Fruit fly (Drosophila melanogaster) whole organism, embryonic: ENCODE measurements around the gene SkpD.

ENCODE experiments used
- ATbp ChIP-seq: fragments of 200-800 bp; sonication (Bioruptor generic); optimal IDR thresholded peaks from 2 replicates; lab custom pipeline; 2017; ENCODE audit warnings: missing biosample characterization, mild to moderate bottlenecking, missing genetic modification characterization, missing genetic modification reagents
- Antp ChIP-seq: fragments of 200-800 bp; sonication (Bioruptor generic); optimal IDR thresholded peaks from 3 replicates; lab custom pipeline; 2016; ENCODE audit warnings: missing biosample characterization, missing genetic modification characterization
- Blimp-1 ChIP-seq: fragments of 200-800 bp; sonication (Bioruptor generic); optimal IDR thresholded peaks from 3 replicates; lab custom pipeline; 2018; ENCODE audit warnings: missing biosample characterization, missing genetic modification characterization, mild to moderate bottlenecking, moderate library complexity, missing genetic modification reagents
- CG10543 ChIP-seq: fragments of 200-800 bp; sonication (Bioruptor generic); optimal IDR thresholded peaks from 3 replicates; lab custom pipeline; 2017; ENCODE audit warnings: missing biosample characterization, mild to moderate bottlenecking, missing genetic modification characterization, moderate library complexity
- CG11247 ChIP-seq: fragments of 200-800 bp; sonication (Bioruptor generic); IDR thresholded peaks from 2 replicates; pipeline ENCODE4 v1.3.6; 2022; ENCODE audit warnings: missing biosample characterization, missing genetic modification characterization
- CG12659 ChIP-seq: fragments of 200-800 bp; sonication (Bioruptor generic); optimal IDR thresholded peaks from 3 replicates; lab custom pipeline; 2017; ENCODE audit warnings: mild to moderate bottlenecking, missing biosample characterization, missing genetic modification reagents, missing genetic modification characterization
- CG12942 ChIP-seq: fragments of 200-800 bp; sonication (Bioruptor generic); optimal IDR thresholded peaks from 3 replicates; lab custom pipeline; 2016; ENCODE audit warnings: missing biosample characterization, missing genetic modification characterization
- CG13296 ChIP-seq: fragments of 200-800 bp; sonication (Bioruptor generic); optimal IDR thresholded peaks from 3 replicates; lab custom pipeline; 2018; ENCODE audit warnings: missing biosample characterization, mild to moderate bottlenecking, missing genetic modification characterization
- CG14014 ChIP-seq: fragments of 200-800 bp; sonication (Bioruptor generic); IDR thresholded peaks from 2 replicates; pipeline ENCODE4 v1.3.6; 2022; ENCODE audit warnings: missing biosample characterization, missing genetic modification characterization
- CG14441 ChIP-seq: fragments of 200-800 bp; sonication (Bioruptor generic); IDR thresholded peaks from 2 replicates; pipeline ENCODE4 v1.3.6; 2022; ENCODE audit warnings: missing biosample characterization, missing genetic modification characterization
- CG14860 ChIP-seq: fragments of 200-800 bp; sonication (Bioruptor generic); IDR thresholded peaks from 3 replicates; pipeline ENCODE4 v1.3.6; 2022; ENCODE audit warnings: missing biosample characterization, missing genetic modification characterization; ENCODE audit not compliant: partially characterized antibody
- CG15011 ChIP-seq: fragments of 200-800 bp; sonication (Bioruptor generic); optimal IDR thresholded peaks from 3 replicates; lab custom pipeline; 2018; ENCODE audit warnings: missing biosample characterization, mild to moderate bottlenecking, missing genetic modification characterization
- CG15696 ChIP-seq: fragments of 200-800 bp; sonication (Bioruptor generic); optimal IDR thresholded peaks from 2 replicates; lab custom pipeline; 2019; ENCODE audit warnings: missing biosample characterization, mild to moderate bottlenecking, missing genetic modification characterization, moderate library complexity
- CG16813 ChIP-seq: fragments of 200-800 bp; sonication (Bioruptor generic); IDR thresholded peaks from 3 replicates; pipeline ENCODE4 v1.3.6; 2022; ENCODE audit warnings: missing biosample characterization, missing genetic modification characterization; ENCODE audit not compliant: partially characterized antibody
- CG17359 ChIP-seq: fragments of 200-800 bp; sonication (Bioruptor generic); optimal IDR thresholded peaks from 3 replicates; lab custom pipeline; 2018; ENCODE audit warnings: missing biosample characterization, mild to moderate bottlenecking, missing genetic modification characterization, moderate library complexity
- CG32532 ChIP-seq: fragments of 200-800 bp; sonication (Bioruptor generic); IDR thresholded peaks from 2 replicates; pipeline ENCODE4 v1.3.6; 2022; ENCODE audit warnings: missing biosample characterization, missing genetic modification characterization
- CG3281 ChIP-seq: fragments of 200-800 bp; sonication (Bioruptor generic); optimal IDR thresholded peaks from 3 replicates; lab custom pipeline; 2017; ENCODE audit warnings: missing biosample characterization, mild to moderate bottlenecking, missing genetic modification characterization
- CG4730 ChIP-seq: fragments of 200-800 bp; sonication (Bioruptor generic); IDR thresholded peaks from 2 replicates; pipeline ENCODE4 v1.3.6; 2022; ENCODE audit warnings: missing biosample characterization, missing genetic modification characterization
- Camta ChIP-seq: fragments of 200-800 bp; sonication (Bioruptor generic); optimal IDR thresholded peaks from 2 replicates; lab custom pipeline; 2016; ENCODE audit warnings: missing biosample characterization, missing genetic modification characterization
- Chrac-16 ChIP-seq: fragments of 200-800 bp; sonication (Bioruptor generic); optimal IDR thresholded peaks from 3 replicates; lab custom pipeline; 2016; ENCODE audit warnings: missing biosample characterization, missing genetic modification characterization
- Drgx ChIP-seq: fragments of 200-800 bp; sonication (Bioruptor generic); IDR thresholded peaks from 2 replicates; pipeline ENCODE4 v1.3.6; 2022; ENCODE audit warnings: missing biosample characterization, missing genetic modification characterization
- Ets97D ChIP-seq: fragments of 200-800 bp; sonication (Bioruptor generic); optimal IDR thresholded peaks from 3 replicates; lab custom pipeline; 2016; ENCODE audit warnings: missing biosample characterization, missing genetic modification characterization
- Gsc ChIP-seq: fragments of 200-800 bp; sonication (Bioruptor generic); IDR thresholded peaks from 2 replicates; pipeline ENCODE4 v1.3.6; 2022; ENCODE audit warnings: missing biosample characterization, missing genetic modification characterization
- Jarid2 ChIP-seq: fragments of 200-800 bp; sonication (Bioruptor generic); optimal IDR thresholded peaks from 3 replicates; lab custom pipeline; 2017; ENCODE audit warnings: mild to moderate bottlenecking, missing biosample characterization, missing genetic modification reagents, missing genetic modification characterization
- Lhr ChIP-seq: fragments of 200-800 bp; sonication (Bioruptor generic); optimal IDR thresholded peaks from 3 replicates; lab custom pipeline; 2017; ENCODE audit warnings: mild to moderate bottlenecking, missing biosample characterization, missing genetic modification reagents, missing genetic modification characterization
- Oaz ChIP-seq: fragments of 200-800 bp; sonication (Bioruptor generic); IDR thresholded peaks from 2 replicates; pipeline ENCODE4 v1.3.6; 2022; ENCODE audit warnings: missing biosample characterization, missing genetic modification characterization
- Poxn ChIP-seq: fragments of 200-800 bp; sonication (Bioruptor generic); IDR thresholded peaks from 2 replicates; pipeline ENCODE4 v1.3.6; 2022; ENCODE audit warnings: missing biosample characterization, missing genetic modification characterization
- Six4 ChIP-seq: fragments of 200-800 bp; sonication (Bioruptor generic); optimal IDR thresholded peaks from 2 replicates; lab custom pipeline; 2016; ENCODE audit warnings: missing biosample characterization, missing genetic modification characterization
- Sox102F ChIP-seq: fragments of 200-800 bp; sonication (Bioruptor generic); optimal IDR thresholded peaks from 2 replicates; lab custom pipeline; 2018; ENCODE audit warnings: missing biosample characterization, mild to moderate bottlenecking, missing genetic modification characterization, moderate library complexity
- TFAM ChIP-seq: fragments of 200-800 bp; sonication (Bioruptor generic); optimal IDR thresholded peaks from 2 replicates; lab custom pipeline; 2017; ENCODE audit warnings: missing biosample characterization, missing genetic modification characterization, inconsistent platforms
- abd-A ChIP-seq: fragments of 200-800 bp; sonication (Bioruptor generic); optimal IDR thresholded peaks from 3 replicates; lab custom pipeline; 2019; ENCODE audit warnings: missing biosample characterization, mild to moderate bottlenecking, missing genetic modification characterization, moderate library complexity
- ap ChIP-seq: fragments of 200-800 bp; sonication (Bioruptor generic); IDR thresholded peaks from 2 replicates; pipeline ENCODE4 v1.3.6; 2022; ENCODE audit warnings: missing biosample characterization, missing genetic modification characterization
- ato ChIP-seq: fragments of 200-800 bp; sonication (Bioruptor generic); IDR thresholded peaks from 2 replicates; pipeline ENCODE4 v1.3.6; 2022; ENCODE audit warnings: missing biosample characterization, missing genetic modification characterization; ENCODE audit not compliant: partially characterized antibody
- br ChIP-seq: fragments of >200 bp; optimal IDR thresholded peaks from 2 replicates; lab custom pipeline; 2017
- btn ChIP-seq: fragments of 200-800 bp; sonication (Bioruptor generic); optimal IDR thresholded peaks from 2 replicates; lab custom pipeline; 2016; ENCODE audit warnings: missing biosample characterization, missing genetic modification characterization
- caup ChIP-seq: fragments of 200-800 bp; sonication (Bioruptor generic); optimal IDR thresholded peaks from 3 replicates; lab custom pipeline; 2017; ENCODE audit warnings: missing biosample characterization, mild to moderate bottlenecking, missing genetic modification characterization, moderate library complexity; ENCODE audit not compliant: severe bottlenecking
- fd102C ChIP-seq: fragments of 200-800 bp; sonication (Bioruptor generic); optimal IDR thresholded peaks from 2 replicates; lab custom pipeline; 2018; ENCODE audit warnings: missing biosample characterization, mild to moderate bottlenecking, missing genetic modification characterization, moderate library complexity
- gce ChIP-seq: fragments of 200-800 bp; sonication (Bioruptor generic); IDR thresholded peaks from 3 replicates; pipeline ENCODE4 v1.3.6; 2022; ENCODE audit warnings: missing biosample characterization, missing genetic modification characterization
- gro ChIP-seq: fragments of 200-800 bp; sonication (Bioruptor generic); optimal IDR thresholded peaks from 2 replicates; lab custom pipeline; 2016; ENCODE audit warnings: missing biosample characterization, missing genetic modification characterization
- ken ChIP-seq: fragments of 200-800 bp; sonication (Bioruptor generic); IDR thresholded peaks from 3 replicates; pipeline ENCODE4 v1.3.6; 2022; ENCODE audit warnings: missing biosample characterization, missing genetic modification characterization
- klu ChIP-seq: fragments of 200-800 bp; sonication (Bioruptor generic); IDR thresholded peaks from 2 replicates; pipeline ENCODE4 v1.3.6; 2022; ENCODE audit warnings: missing biosample characterization, missing genetic modification characterization
- mld ChIP-seq: fragments of 200-800 bp; sonication (Bioruptor generic); IDR thresholded peaks from 3 replicates; pipeline ENCODE4 v1.3.6; 2022; ENCODE audit warnings: missing biosample characterization, missing genetic modification characterization; ENCODE audit not compliant: partially characterized antibody
- pfk ChIP-seq: fragments of 200-800 bp; sonication (Bioruptor generic); optimal IDR thresholded peaks from 2 replicates; lab custom pipeline; 2018; ENCODE audit warnings: missing biosample characterization, mild to moderate bottlenecking, missing genetic modification characterization, moderate library complexity
- pho ChIP-seq: fragments of 200-800 bp; sonication (Bioruptor generic); optimal IDR thresholded peaks from 2 replicates; lab custom pipeline; 2016; ENCODE audit warnings: missing biosample characterization, missing genetic modification characterization
- pita ChIP-seq: fragments of 200-800 bp; sonication (Bioruptor generic); optimal IDR thresholded peaks from 2 replicates; lab custom pipeline; 2017; ENCODE audit warnings: missing biosample characterization, mild to moderate bottlenecking, missing genetic modification characterization
- prd ChIP-seq, 3 experiments: fragments of >200 bp in 2 of 3; fragments of 200-800 bp in 1 of 3; sonication (Bioruptor generic) in 1 of 3; optimal IDR thresholded peaks in 2 of 3; IDR thresholded peaks in 1 of 3; 2 replicates in 2 of 3; 3 replicates in 1 of 3; pipeline versions ENCODE4 v1.3.6 to Lab custom; 2017 to 2022; ENCODE audit warnings: missing biosample characterization in 1 of 3, missing genetic modification characterization in 1 of 3
- repo ChIP-seq: fragments of 200-800 bp; sonication (Bioruptor generic); optimal IDR thresholded peaks from 2 replicates; lab custom pipeline; 2016; ENCODE audit warnings: missing biosample characterization, missing genetic modification characterization
- sens ChIP-seq: fragments of 200-800 bp; sonication (Bioruptor generic); peaks from one replicate; lab custom pipeline; 2016; ENCODE audit warnings: missing biosample characterization, missing genetic modification characterization
- sqz ChIP-seq: fragments of 200-800 bp; sonication (Bioruptor generic); optimal IDR thresholded peaks from 3 replicates; lab custom pipeline; 2018; ENCODE audit warnings: missing biosample characterization, mild to moderate bottlenecking, missing genetic modification characterization
- trem ChIP-seq: fragments of 200-800 bp; optimal IDR thresholded peaks from 3 replicates; lab custom pipeline; 2019; ENCODE audit warnings: missing biosample characterization, mild to moderate bottlenecking, missing genetic modification characterization, moderate library complexity
- vfl ChIP-seq: fragments of 200-800 bp; sonication (Bioruptor generic); optimal IDR thresholded peaks from 2 replicates; lab custom pipeline; 2016; ENCODE audit warnings: missing biosample characterization, missing genetic modification characterization
- wdn ChIP-seq: fragments of 200-800 bp; sonication (Bioruptor generic); IDR thresholded peaks from 2 replicates; pipeline ENCODE4 v1.3.6; 2022; ENCODE audit warnings: missing biosample characterization, missing genetic modification characterization

Gene SkpD

DNA sequence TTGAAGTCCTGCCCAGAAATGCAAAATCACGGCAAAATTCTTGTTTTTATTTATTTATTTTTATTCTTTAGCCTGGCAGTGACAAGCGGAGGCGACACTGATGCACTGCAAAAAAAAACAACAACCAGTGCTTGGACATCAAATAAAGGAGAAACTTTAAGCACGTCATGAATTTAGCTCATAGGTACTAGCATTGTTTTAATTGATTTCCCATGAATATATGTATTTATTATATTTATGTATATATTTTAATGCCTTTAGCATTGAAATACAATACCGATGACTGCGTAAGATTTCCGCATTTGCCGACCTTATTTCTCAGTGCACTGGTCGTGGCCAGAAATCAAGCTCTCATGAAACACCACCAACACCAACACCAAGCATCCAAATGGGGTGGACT lies 6.1 kb downstream of the SkpD start (continued):
- TF ChIP-seq Sox102F (GFP tag; lab: Kevin White, UChicago) (peak; percentile 40), fd102C (GFP tag; lab: Kevin White, UChicago) (no peak), Poxn (GFP tag; lab: Robert Waterston, UW) (no peak), caup (no peak), Gsc (no peak), btn (GFP tag; lab: Kevin White, UChicago) (no peak), abd-A (tag; lab: Kevin White, UChicago) (no peak), CG14441 (GFP tag; lab: Robert Waterston, UW) (no peak), br (lab: Kevin White, UChicago) (no peak), CG10543 (GFP tag; lab: Kevin White, UChicago) (no peak), CG11247 (no peak), ken (GFP tag; lab: Robert Waterston, UW) (peak; percentile 43; the same call in 1 of the 3 replicates), wdn (GFP tag; lab: Robert Waterston, UW) (no peak), CG3281 (GFP tag; lab: Kevin White, UChicago) (peak; percentile 15), Antp (GFP tag; lab: Kevin White, UChicago) (no peak), Oaz (GFP tag; lab: Robert Waterston, UW) (no peak), Drgx (GFP tag; lab: Robert Waterston, UW) (no peak), klu (GFP tag; lab: Robert Waterston, UW) (no peak), Lhr (no peak), repo (GFP tag; lab: Kevin White, UChicago) (no peak), ato (GFP tag; lab: Robert Waterston, UW) (no peak), Camta (GFP tag; lab: Kevin White, UChicago) (no peak), vfl (GFP tag; lab: Kevin White, UChicago) (no peak), CG15011 (GFP tag; lab: Kevin White, UChicago) (no peak), mld (no peak), CG16813 (GFP tag; lab: Robert Waterston, UW) (no peak), gce (no peak), CG17359 (tag; lab: Kevin White, UChicago) (no peak), Chrac-16 (GFP tag; lab: Kevin White, UChicago) (no peak), pho (GFP tag; lab: Kevin White, UChicago) (no peak), Jarid2 (GFP tag; lab: Kevin White, UChicago) (no peak), prd (optimal IDR thresholded peaks at IDR 0.05; lab: Kevin White, UChicago) (no peak), prd (GFP tag; IDR thresholded peaks at IDR 0.05; lab: Robert Waterston, UW) (no peak), CG12659 (GFP tag; lab: Kevin White, UChicago) (peak; percentile 4), Blimp-1 (GFP tag; lab: Kevin White, UChicago) (peak; percentile 26), trem (tag; lab: Kevin White, UChicago) (no peak), CG32532 (GFP tag; lab: Robert Waterston, UW) (no peak), TFAM (no peak), pfk (GFP tag; lab: Kevin White, UChicago) (no peak), gro (GFP tag; lab: Kevin White, UChicago) (no peak), sqz (GFP tag; lab: Kevin White, UChicago) (no peak), ATbp (GFP tag; lab: Kevin White, UChicago) (peak; percentile 21), sens (GFP tag; lab: Kevin White, UChicago) (peak; percentile 21), CG12942 (no peak), CG14860 (no peak), ap (no peak), Six4 (GFP tag; lab: Kevin White, UChicago) (no peak), Ets97D (GFP tag; lab: Kevin White, UChicago) (no peak), CG4730 (GFP tag; lab: Robert Waterston, UW) (no peak), CG15696 (tag; lab: Kevin White, UChicago) (no peak), CG14014 (GFP tag; lab: Robert Waterston, UW) (no peak), CG13296 (peak; percentile 1), pita (no peak)
